Worm (Caenorhabditis elegans) whole organism, L1 larva: ENCODE data around the gene srm-6.

Source experiments
- F16B12.6 ChIP-seq: fragments of 150-350 bp; optimal IDR thresholded peaks from 2 replicates; lab custom pipeline; 2014; ENCODE audit warnings: missing biosample characterization, missing genetic modification characterization
- ces-1 ChIP-seq: fragments of 150-350 bp; optimal IDR thresholded peaks from 2 replicates; lab custom pipeline; 2014; ENCODE audit warnings: missing biosample characterization, missing genetic modification reagents, missing genetic modification characterization
- nhr-20 ChIP-seq: sonication (generic microtip); optimal IDR thresholded peaks from 2 replicates; lab custom pipeline; 2016; ENCODE audit warnings: mild to moderate bottlenecking, missing genetic modification characterization, missing compliant biosample characterization
- swsn-7 ChIP-seq: sonication (generic microtip); optimal IDR thresholded peaks from 2 replicates; lab custom pipeline; 2016; ENCODE audit warnings: missing genetic modification characterization, missing compliant biosample characterization

ce11 chrV:14301076-14301475 is 35.7 kb upstream of the srm-6 start, which contains the start of gene F14D7.6:
- no peak for TF ChIP-seq swsn-7 (tag; lab: Kevin White, UChicago)
- TF ChIP-seq F16B12.6 (tag; lab: Kevin White, UChicago), result no peak
- no peak for TF ChIP-seq ces-1 (GFP tag; lab: Kevin White, UChicago)
- TF ChIP-seq nhr-20 (tag; lab: Kevin White, UChicago), result no peak
